Worm (Caenorhabditis elegans): ENCODE measurements around the gene W02F12.8.

DNA sequence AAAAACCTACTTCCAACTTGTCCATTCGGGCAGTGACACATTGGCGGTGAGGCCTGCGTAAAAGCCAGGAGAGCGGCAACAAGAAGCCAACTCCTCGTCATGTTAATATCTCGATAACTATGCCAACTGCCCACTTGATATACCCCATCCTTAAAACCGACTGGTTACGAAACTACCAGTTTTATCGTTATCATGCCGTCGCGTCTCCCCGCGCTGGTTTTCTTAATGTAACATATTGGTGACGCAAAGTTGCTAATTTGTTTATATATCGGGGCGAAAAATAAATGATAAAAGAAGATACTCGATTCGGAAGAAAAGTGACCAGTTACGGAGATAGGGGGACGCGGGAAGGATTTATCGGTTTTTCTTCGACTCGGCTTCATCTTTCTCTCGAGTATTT lies 37.0 kb upstream of the W02F12.8 start, which contains the start of gene grl-9:
- TF ChIP-seq fkh-6 (tag; optimal IDR thresholded peaks at IDR 0.05) (no peak), syd-9 (tag; optimal IDR thresholded peaks at IDR 0.05) (no peak), mec-3 (tag; optimal IDR thresholded peaks at IDR 0.05; ENCODE audit: borderline replicate concordance) (no peak), hlh-8 (tag; optimal IDR thresholded peaks at IDR 0.05) (no peak), tbx-2 (tag; optimal IDR thresholded peaks at IDR 0.05) (no peak), ceh-18 (tag; optimal IDR thresholded peaks at IDR 0.05) (no peak), pha-2 (tag; optimal IDR thresholded peaks at IDR 0.05) (no peak), madf-2 (tag; optimal IDR thresholded peaks at IDR 0.05) (no peak)

Data from whole organism, late embryonic.